Worm (Caenorhabditis elegans) whole organism, L2 larva: ENCODE results near the gene C05C8.7.

Experiments used
- ZK546.5 ChIP-seq: sonication (generic microtip); optimal IDR thresholded peaks from 2 replicates; lab custom pipeline; 2017; ENCODE audit warnings: missing biosample characterization, missing genetic modification characterization
- lin-39 ChIP-seq: fragments of 150-350 bp; optimal IDR thresholded peaks from 2 replicates; lab custom pipeline; 2014; ENCODE audit warnings: missing biosample characterization, missing genetic modification reagents, missing genetic modification characterization
- lsy-2 ChIP-seq, 2 experiments: fragments of 150-350 bp in 1 of 2; sonication (generic microtip) in 1 of 2; optimal IDR thresholded peaks; 2 replicates each; lab custom pipeline; 2014 to 2017; ENCODE audit warnings: missing biosample characterization in 2 of 2, missing genetic modification characterization in 2 of 2
- mdl-1 ChIP-seq, 2 experiments: fragments of 150-350 bp in 1 of 2; sonication (generic microtip) in 1 of 2; optimal IDR thresholded peaks; 2 replicates each; lab custom pipeline; 2017; ENCODE audit warnings: missing biosample characterization in 2 of 2, missing genetic modification characterization in 2 of 2
- nhr-10 ChIP-seq: sonication (generic microtip); optimal IDR thresholded peaks from 2 replicates; lab custom pipeline; 2017; ENCODE audit warnings: missing biosample characterization, missing genetic modification characterization
- nhr-25 ChIP-seq: fragments of 150-350 bp; sonication (generic microtip); optimal IDR thresholded peaks from 3 replicates; lab custom pipeline; 2014; ENCODE audit warnings: missing biosample characterization, missing genetic modification characterization
- nhr-77 ChIP-seq: fragments of 150-350 bp; optimal IDR thresholded peaks from 2 replicates; lab custom pipeline; 2014; ENCODE audit warnings: missing biosample characterization, missing genetic modification characterization
- ztf-11 ChIP-seq: sonication (generic microtip); optimal IDR thresholded peaks from 2 replicates; lab custom pipeline; 2017; ENCODE audit warnings: missing biosample characterization, missing genetic modification characterization

DNA sequence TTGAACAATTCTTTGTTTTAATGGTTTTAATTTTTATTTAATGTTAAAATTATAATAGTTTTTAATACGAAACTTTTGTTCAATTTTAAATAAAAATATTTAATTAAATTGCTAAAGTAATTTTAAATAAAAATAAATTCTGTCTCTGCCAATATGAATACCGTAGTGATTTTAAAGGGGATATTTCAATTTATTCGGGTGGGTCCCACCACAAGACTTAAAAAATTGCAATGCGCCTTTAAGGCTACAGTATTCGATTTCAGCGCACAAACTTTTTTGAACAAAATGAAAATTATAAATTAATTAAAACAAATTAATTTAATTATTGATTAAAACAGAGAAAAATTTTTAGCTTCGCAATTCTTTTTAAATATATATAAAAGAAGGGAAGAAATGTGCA lies 47.8 kb downstream of the C05C8.7 start:
- TF ChIP-seq nhr-10 (no peak), nhr-77 (tag; lab: Kevin White, UChicago) (no peak), ZK546.5 (tag; lab: Kevin White, UChicago) (no peak), lsy-2 (tag; optimal IDR thresholded peaks at IDR 0.05; lab: Kevin White, UChicago) (no peak), nhr-25 (tag; lab: Kevin White, UChicago) (no peak), lin-39 (tag; lab: Kevin White, UChicago) (no peak), mdl-1 (tag; optimal IDR thresholded peaks at IDR 0.05; lab: Kevin White, UChicago) (no peak), ztf-11 (tag; lab: Kevin White, UChicago) (no peak)
